Worm (Caenorhabditis elegans) whole organism, young adult: Measurements from ENCODE around the gene Y39A1A.20.

Source experiments
- C17E4.6 ChIP-seq: fragments of 200-800 bp; sonication (Bioruptor generic); IDR thresholded peaks from 2 replicates; pipeline ENCODE4 v1.3.6; 2022; ENCODE audit warnings: missing genetic modification reagents, missing genetic modification characterization, missing compliant biosample characterization
- F39B2.1 ChIP-seq: fragments of 200-800 bp; sonication (Bioruptor generic); IDR thresholded peaks from 2 replicates; pipeline ENCODE4 v1.3.6; 2022; ENCODE audit warnings: missing genetic modification reagents, missing genetic modification characterization, missing compliant biosample characterization
- F49E8.2 ChIP-seq: sonication (generic microtip); optimal IDR thresholded peaks from 3 replicates; lab custom pipeline; 2017; ENCODE audit warnings: missing genetic modification characterization, mild to moderate bottlenecking, missing compliant biosample characterization, antibody characterized with exemption, moderate library complexity; ENCODE audit not compliant: insufficient read depth
- K12H6.12 ChIP-seq: fragments of 200-800 bp; sonication (Bioruptor generic); optimal IDR thresholded peaks from 2 replicates; lab custom pipeline; 2018; ENCODE audit warnings: mild to moderate bottlenecking, missing genetic modification characterization, missing compliant biosample characterization
- T26A5.8 ChIP-seq: sonication (generic microtip); optimal IDR thresholded peaks from 2 replicates; lab custom pipeline; 2016; ENCODE audit warnings: missing genetic modification characterization, missing compliant biosample characterization
- Y56A3A.18 ChIP-seq: fragments of 200-800 bp; sonication (Bioruptor generic); IDR thresholded peaks from 2 replicates; pipeline ENCODE4 v1.3.6; 2022; ENCODE audit warnings: missing genetic modification reagents, missing genetic modification characterization, missing compliant biosample characterization
- aptf-2 ChIP-seq: fragments of 200-800 bp; sonication (Bioruptor generic); conservative IDR thresholded peaks from 2 replicates; pipeline ENCODE4 v1.3.6; 2022; ENCODE audit warnings: missing genetic modification reagents, missing genetic modification characterization, missing compliant biosample characterization
- attf-3 ChIP-seq: fragments of 200-800 bp; sonication (Bioruptor generic); conservative IDR thresholded peaks from 2 replicates; pipeline ENCODE4 v1.3.6; 2022; ENCODE audit warnings: missing genetic modification reagents, missing genetic modification characterization, missing compliant biosample characterization
- attf-5 ChIP-seq: fragments of 200-800 bp; sonication (Bioruptor generic); optimal IDR thresholded peaks from 2 replicates; lab custom pipeline; 2018; ENCODE audit warnings: mild to moderate bottlenecking, missing genetic modification characterization, missing compliant biosample characterization
- cebp-1 ChIP-seq, 2 experiments: fragments of 200-800 bp in 1 of 2; sonication (Bioruptor generic) in 1 of 2; sonication (generic microtip) in 1 of 2; IDR thresholded peaks in 1 of 2; optimal IDR thresholded peaks in 1 of 2; 2 replicates each; pipeline versions ENCODE4 v1.3.6 to Lab custom; 2017 to 2022; ENCODE audit warnings: missing compliant biosample characterization in 2 of 2, missing genetic modification characterization in 2 of 2, mild to moderate bottlenecking in 1 of 2, missing genetic modification reagents in 1 of 2, moderate library complexity in 1 of 2
- ceh-100 ChIP-seq: fragments of 200-800 bp; sonication (Bioruptor generic); IDR thresholded peaks from 2 replicates; pipeline ENCODE4 v1.3.6; 2022; ENCODE audit warnings: missing genetic modification reagents, missing genetic modification characterization, missing compliant biosample characterization
- ceh-27 ChIP-seq: fragments of 200-800 bp; sonication (Bioruptor generic); optimal IDR thresholded peaks from 2 replicates; lab custom pipeline; 2018; ENCODE audit warnings: mild to moderate bottlenecking, missing genetic modification characterization, moderate library complexity, missing compliant biosample characterization
- ceh-79 ChIP-seq: sonication (generic microtip); optimal IDR thresholded peaks from 2 replicates; lab custom pipeline; 2017; ENCODE audit warnings: mild to moderate bottlenecking, missing genetic modification characterization, missing compliant biosample characterization
- die-1 ChIP-seq: sonication (generic microtip); optimal IDR thresholded peaks from 2 replicates; lab custom pipeline; 2016; ENCODE audit warnings: missing genotype, mild to moderate bottlenecking, missing genetic modification characterization, missing compliant biosample characterization
- egl-44 ChIP-seq: fragments of 200-800 bp; sonication (Bioruptor generic); IDR thresholded peaks from 2 replicates; pipeline ENCODE4 v1.3.6; 2022; ENCODE audit warnings: missing genetic modification reagents, missing genetic modification characterization, missing compliant biosample characterization
- ekl-4 ChIP-seq: fragments of 200-800 bp; sonication (Bioruptor generic); IDR thresholded peaks from 2 replicates; pipeline ENCODE4 v1.3.6; 2022; ENCODE audit warnings: missing genetic modification reagents, missing genetic modification characterization, missing compliant biosample characterization
- hmg-1.2 ChIP-seq: fragments of 200-800 bp; sonication (Bioruptor generic); IDR thresholded peaks from 2 replicates; pipeline ENCODE4 v1.3.6; 2022; ENCODE audit warnings: missing genetic modification reagents, missing genetic modification characterization, missing compliant biosample characterization
- hmg-20 ChIP-seq: fragments of 200-800 bp; sonication (Bioruptor generic); IDR thresholded peaks from 2 replicates; pipeline ENCODE4 v1.3.6; 2022; ENCODE audit warnings: missing genetic modification reagents, missing genetic modification characterization, missing compliant biosample characterization
- let-526 ChIP-seq: fragments of 200-800 bp; sonication (Bioruptor generic); IDR thresholded peaks from 2 replicates; pipeline ENCODE4 v1.3.6; 2022; ENCODE audit warnings: missing genetic modification reagents, missing genetic modification characterization, missing compliant biosample characterization
- lin-40 ChIP-seq: sonication (generic microtip); optimal IDR thresholded peaks from 2 replicates; lab custom pipeline; 2016; ENCODE audit warnings: missing genetic modification characterization, mild to moderate bottlenecking, missing compliant biosample characterization, missing genotype, missing genetic modification reagents
- lin-54 ChIP-seq: fragments of 200-800 bp; sonication (Bioruptor generic); optimal IDR thresholded peaks from 2 replicates; lab custom pipeline; 2018; ENCODE audit warnings: mild to moderate bottlenecking, missing genetic modification characterization, missing compliant biosample characterization
- lsy-27 ChIP-seq: sonication (generic microtip); optimal IDR thresholded peaks from 2 replicates; lab custom pipeline; 2017; ENCODE audit warnings: missing genetic modification characterization, mild to moderate bottlenecking, missing compliant biosample characterization, antibody characterized with exemption, missing genotype, borderline replicate concordance; ENCODE audit not compliant: insufficient read depth
- madf-3 ChIP-seq: fragments of 200-800 bp; sonication (Bioruptor generic); IDR thresholded peaks from 2 replicates; pipeline ENCODE4 v1.3.6; 2022; ENCODE audit warnings: missing genetic modification reagents, missing genetic modification characterization, missing compliant biosample characterization
- madf-8 ChIP-seq: fragments of 200-800 bp; sonication (Bioruptor generic); conservative IDR thresholded peaks from 2 replicates; pipeline ENCODE4 v1.3.6; 2022; ENCODE audit warnings: missing genetic modification reagents, missing genetic modification characterization, missing compliant biosample characterization
- mcd-1 ChIP-seq: fragments of 200-800 bp; sonication (Bioruptor generic); IDR thresholded peaks from 2 replicates; pipeline ENCODE4 v1.3.6; 2022; ENCODE audit warnings: missing genetic modification reagents, missing genetic modification characterization, missing compliant biosample characterization
- nfyb-1 ChIP-seq: fragments of 200-800 bp; sonication (Bioruptor generic); IDR thresholded peaks from 2 replicates; pipeline ENCODE4 v1.3.6; 2022; ENCODE audit warnings: missing genetic modification reagents, missing genetic modification characterization, missing compliant biosample characterization
- nhr-179 ChIP-seq: sonication (generic microtip); optimal IDR thresholded peaks from 2 replicates; lab custom pipeline; 2016; ENCODE audit warnings: mild to moderate bottlenecking, missing genetic modification characterization, missing compliant biosample characterization
- sea-2 ChIP-seq: fragments of 200-800 bp; sonication (Bioruptor generic); IDR thresholded peaks from 2 replicates; pipeline ENCODE4 v1.3.6; 2022; ENCODE audit warnings: missing genetic modification characterization, missing compliant biosample characterization
- sptf-2 ChIP-seq: fragments of 200-800 bp; sonication (Bioruptor generic); optimal IDR thresholded peaks from 2 replicates; lab custom pipeline; 2018; ENCODE audit warnings: mild to moderate bottlenecking, missing genetic modification characterization, missing compliant biosample characterization
- xnd-1 ChIP-seq: sonication (generic microtip); optimal IDR thresholded peaks from 2 replicates; lab custom pipeline; 2016; ENCODE audit warnings: missing genotype, missing genetic modification reagents, missing genetic modification characterization, missing compliant biosample characterization
- ztf-25 ChIP-seq: fragments of 200-800 bp; sonication (Bioruptor generic); IDR thresholded peaks from 2 replicates; pipeline ENCODE4 v1.3.6; 2022; ENCODE audit warnings: missing genetic modification reagents, missing genetic modification characterization, missing compliant biosample characterization
- ztf-28 ChIP-seq: fragments of 200-800 bp; sonication (Bioruptor generic); IDR thresholded peaks from 2 replicates; pipeline ENCODE4 v1.3.6; 2022; ENCODE audit warnings: missing genetic modification reagents, missing genetic modification characterization, missing compliant biosample characterization

Y39A1A.20 gene

DNA sequence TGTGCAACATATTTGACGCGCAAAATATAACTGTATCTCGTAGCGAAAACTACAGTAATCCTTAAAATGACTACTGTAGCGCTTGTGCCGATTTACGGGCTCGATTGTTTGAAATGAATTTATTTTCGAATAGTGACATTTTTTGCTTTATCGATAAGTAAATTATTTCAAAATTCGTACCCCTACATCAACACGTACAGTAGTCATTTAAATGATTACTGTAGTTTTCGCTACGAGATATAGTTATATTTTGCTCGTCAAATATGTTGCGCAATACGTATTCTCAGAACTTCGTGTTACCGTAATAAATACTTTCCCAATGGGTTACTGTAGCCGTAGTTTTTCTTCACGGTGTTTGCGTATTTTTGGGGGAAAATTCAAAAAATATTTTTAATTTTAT is 47.5 kb downstream of the Y39A1A.20 start:
- TF ChIP-seq die-1 (tag; lab: Kevin White, UChicago) (no peak), Y56A3A.18 (GFP tag; lab: Robert Waterston, UW) (no peak), lsy-27 (tag; lab: Kevin White, UChicago) (no peak), ceh-27 (GFP tag; lab: Kevin White, UChicago) (no peak), sea-2 (GFP tag; lab: Robert Waterston, UW) (no peak), madf-3 (GFP tag; lab: Robert Waterston, UW) (no peak), hmg-20 (GFP tag; lab: Robert Waterston, UW) (no peak), C17E4.6 (GFP tag; lab: Robert Waterston, UW) (no peak), T26A5.8 (tag; lab: Kevin White, UChicago) (no peak), ceh-100 (no peak), sptf-2 (GFP tag; lab: Kevin White, UChicago) (no peak), ztf-25 (GFP tag; lab: Robert Waterston, UW) (no peak), nhr-179 (tag; lab: Kevin White, UChicago) (no peak), let-526 (GFP tag; lab: Robert Waterston, UW) (no peak), ekl-4 (no peak), F39B2.1 (GFP tag; lab: Robert Waterston, UW) (no peak), lin-54 (GFP tag; lab: Kevin White, UChicago) (no peak), aptf-2 (GFP tag; lab: Robert Waterston, UW) (no peak), madf-8 (GFP tag; lab: Robert Waterston, UW) (no peak)
- TF ChIP-seq, all 124 proteins: peak for 0

DNA sequence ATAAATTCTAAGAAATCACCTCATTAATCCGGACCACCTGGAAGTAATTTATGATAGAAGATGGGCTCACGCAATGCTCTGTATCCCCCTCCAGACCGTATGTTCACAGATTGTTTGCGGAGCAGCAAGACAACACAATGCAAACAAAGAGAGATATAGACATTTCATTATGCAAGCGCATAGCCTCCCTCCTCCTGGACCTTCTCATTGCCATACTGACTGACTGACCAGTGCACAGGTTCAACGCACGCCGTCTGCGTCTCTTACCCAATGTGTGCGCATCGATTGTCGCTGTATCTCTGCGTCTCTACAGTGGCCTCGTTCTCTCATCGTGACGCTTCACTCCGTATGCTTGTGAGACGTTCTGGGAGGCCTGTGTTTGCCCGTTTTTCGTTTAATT is 48.7 kb downstream of the Y39A1A.20 start:
- peak; percentile 9 for TF ChIP-seq K12H6.12 (tag; lab: Kevin White, UChicago)
- TF ChIP-seq attf-5 (GFP tag; lab: Kevin White, UChicago), result peak; percentile 18
- TF ChIP-seq egl-44 (GFP tag; lab: Robert Waterston, UW), result 0 out of 2 replicates have a peak, but pooled peaks have one; percentile 23
- peak; percentile 45; the same call in 1 of the 2 replicates for TF ChIP-seq mcd-1 (GFP tag; lab: Robert Waterston, UW)
- TF ChIP-seq ceh-79 (tag; lab: Kevin White, UChicago), result peak; percentile 12
- TF ChIP-seq ekl-4, result no peak; the same call in 1 of the 2 replicates
- no peak for TF ChIP-seq xnd-1 (tag; lab: Kevin White, UChicago)
- TF ChIP-seq nfyb-1 (GFP tag; lab: Robert Waterston, UW), result peak; percentile 52; the same call in 1 of the 2 replicates
- TF ChIP-seq cebp-1 (GFP tag; IDR thresholded peaks at IDR 0.05; lab: Robert Waterston, UW), result no peak
- TF ChIP-seq cebp-1 (tag; optimal IDR thresholded peaks at IDR 0.05; lab: Kevin White, UChicago), result peak; percentile 40
- no peak for TF ChIP-seq F49E8.2 (tag; lab: Kevin White, UChicago)
- TF ChIP-seq lin-40 (tag; lab: Kevin White, UChicago), result peak; percentile 26
- peak; percentile 99 for TF ChIP-seq hmg-1.2

DNA sequence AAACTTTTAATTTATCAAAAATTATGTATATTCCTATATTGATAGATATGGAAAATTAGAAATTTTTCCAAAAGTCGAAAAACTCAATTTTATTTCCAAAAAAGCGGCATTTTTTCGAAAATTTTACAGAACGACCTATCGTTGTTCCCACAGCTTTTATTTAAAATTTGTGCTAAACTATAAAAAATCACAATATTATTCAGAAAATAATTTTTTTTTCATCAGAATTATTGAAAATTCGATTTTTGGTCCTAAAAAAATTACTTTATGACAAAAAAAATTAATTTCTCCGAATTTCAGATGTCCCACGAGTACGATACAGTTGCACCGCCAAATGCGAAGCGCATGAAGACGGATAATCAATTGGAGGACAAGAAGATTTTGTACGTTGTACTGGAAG is 51.1 kb downstream of the Y39A1A.20 start, which contains the start of gene emg-1:
emg-1 (plus strand) TSS at position 301 of the 400 bp plus-strand sequence.
- TF ChIP-seq attf-3 (GFP tag; lab: Robert Waterston, UW), result no peak
- TF ChIP-seq ztf-28, result no peak
